Worm (Caenorhabditis elegans) whole organism, L4 larva: ENCODE measurements around the gene T07C12.10.

Experiments used
- R02D3.7 ChIP-seq: fragments of 150-350 bp; sonication (generic microtip); optimal IDR thresholded peaks from 3 replicates; lab custom pipeline; 2014; ENCODE audit warnings: missing biosample characterization, missing genetic modification characterization
- Y48G9A.11 ChIP-seq: fragments of 200-800 bp; sonication (Bioruptor generic); IDR thresholded peaks from 2 replicates; pipeline ENCODE4 v1.3.6; 2022; ENCODE audit warnings: missing genetic modification reagents, missing genetic modification characterization, missing compliant biosample characterization
- ama-1 ChIP-seq: fragments of 150-350 bp; optimal IDR thresholded peaks from 2 replicates; lab custom pipeline; 2014; ENCODE audit warnings: inconsistent platforms, mixed read lengths
- lsy-2 ChIP-seq, 2 experiments: fragments of 150-350 bp in 1 of 2; sonication (generic microtip) in 1 of 2; optimal IDR thresholded peaks; 2 replicates each; lab custom pipeline; 2014 to 2017; ENCODE audit warnings: missing biosample characterization in 2 of 2, missing genetic modification characterization in 2 of 2
- nhr-11 ChIP-seq: fragments of 150-350 bp; optimal IDR thresholded peaks from 2 replicates; lab custom pipeline; 2014; ENCODE audit warnings: missing biosample characterization, missing genetic modification characterization

- TF ChIP-seq R02D3.7 (tag; lab: Kevin White, UChicago) (no peak), ama-1 (lab: Kevin White, UChicago) (no peak), Y48G9A.11 (0 out of 2 replicates have a peak, but pooled peaks have one; percentile 11), lsy-2 (tag; optimal IDR thresholded peaks at IDR 0.05; lab: Kevin White, UChicago) (peak in 1 of 2 experiments; percentile 41), nhr-11 (no peak)
These were observed 18.1 kb upstream of the T07C12.10 start for ce11 chrV:9978425-9978824.
